Worm (Caenorhabditis elegans) whole organism, late embryonic: ENCODE data around the gene cutl-11.
A peak's percentile ranks its signal among the peaks of the same experiment; 100 is the strongest.

Source experiments
- C08G9.2 ChIP-seq: sonication (generic microtip); optimal IDR thresholded peaks from 2 replicates; lab custom pipeline; 2016; ENCODE audit warnings: mild to moderate bottlenecking, missing genetic modification characterization, moderate library complexity, missing compliant biosample characterization
- F13H6.1 ChIP-seq: sonication (generic microtip); optimal IDR thresholded peaks from 2 replicates; lab custom pipeline; 2016; ENCODE audit warnings: missing genetic modification characterization, missing compliant biosample characterization
- K02D7.2 ChIP-seq: sonication (generic microtip); optimal IDR thresholded peaks from 2 replicates; lab custom pipeline; 2017; ENCODE audit warnings: mild to moderate bottlenecking, missing genetic modification characterization, missing compliant biosample characterization
- T23F11.4 ChIP-seq: fragments of 200-800 bp; sonication (Bioruptor generic); optimal IDR thresholded peaks from 2 replicates; lab custom pipeline; 2018; ENCODE audit warnings: mild to moderate bottlenecking, missing genetic modification characterization, missing compliant biosample characterization
- ceh-14 ChIP-seq: sonication (generic microtip); optimal IDR thresholded peaks from 2 replicates; lab custom pipeline; 2016; ENCODE audit warnings: missing genotype, missing genetic modification characterization, missing compliant biosample characterization
- ceh-22 ChIP-seq: sonication (generic microtip); optimal IDR thresholded peaks from 2 replicates; lab custom pipeline; 2017; ENCODE audit warnings: missing biosample characterization, missing genetic modification characterization
- ceh-31 ChIP-seq: sonication (generic microtip); optimal IDR thresholded peaks from 2 replicates; lab custom pipeline; 2016; ENCODE audit warnings: missing genetic modification characterization, missing compliant biosample characterization
- ceh-34 ChIP-seq: sonication (generic microtip); optimal IDR thresholded peaks from 2 replicates; lab custom pipeline; 2016; ENCODE audit warnings: mild to moderate bottlenecking, missing genetic modification characterization, missing compliant biosample characterization
- ceh-48 ChIP-seq: sonication (generic microtip); optimal IDR thresholded peaks from 2 replicates; lab custom pipeline; 2016; ENCODE audit warnings: missing genetic modification characterization, inconsistent platforms, missing compliant biosample characterization
- ceh-6 ChIP-seq: fragments of 200-800 bp; sonication (Bioruptor generic); optimal IDR thresholded peaks from 2 replicates; lab custom pipeline; 2018; ENCODE audit warnings: mild to moderate bottlenecking, missing genetic modification characterization, missing compliant biosample characterization
- elt-2 ChIP-seq: sonication (generic microtip); optimal IDR thresholded peaks from 2 replicates; lab custom pipeline; 2016; ENCODE audit warnings: missing genetic modification reagents, missing genetic modification characterization, missing compliant biosample characterization
- eyg-1 ChIP-seq: sonication (generic microtip); optimal IDR thresholded peaks from 2 replicates; lab custom pipeline; 2016; ENCODE audit warnings: missing genotype, missing genetic modification characterization, missing compliant biosample characterization
- fax-1 ChIP-seq: sonication (generic microtip); optimal IDR thresholded peaks from 2 replicates; lab custom pipeline; 2016; ENCODE audit warnings: missing genotype, missing genetic modification characterization, missing compliant biosample characterization
- fkh-10 ChIP-seq: fragments of 150-350 bp; optimal IDR thresholded peaks from 2 replicates; lab custom pipeline; 2014; ENCODE audit warnings: missing biosample characterization, missing genetic modification reagents, missing genetic modification characterization
- gmeb-2 ChIP-seq: sonication (generic microtip); optimal IDR thresholded peaks from 2 replicates; lab custom pipeline; 2016; ENCODE audit warnings: missing genetic modification characterization, inconsistent platforms, missing compliant biosample characterization
- hlh-30 ChIP-seq: sonication (generic microtip); optimal IDR thresholded peaks from 2 replicates; lab custom pipeline; 2017; ENCODE audit warnings: antibody characterized with exemption, missing genetic modification characterization, missing compliant biosample characterization; ENCODE audit not compliant: insufficient read depth
- lim-6 ChIP-seq: sonication (generic microtip); optimal IDR thresholded peaks from 2 replicates; lab custom pipeline; 2016; ENCODE audit warnings: missing genetic modification characterization, missing compliant biosample characterization
- mec-3 ChIP-seq: sonication (generic microtip); optimal IDR thresholded peaks from 2 replicates; lab custom pipeline; 2016; ENCODE audit warnings: borderline replicate concordance, missing genetic modification characterization, missing compliant biosample characterization
- nfya-1 ChIP-seq: sonication (generic microtip); optimal IDR thresholded peaks from 2 replicates; lab custom pipeline; 2017; ENCODE audit warnings: missing genetic modification characterization, mild to moderate bottlenecking, missing compliant biosample characterization, antibody characterized with exemption, moderate library complexity
- nhr-11 ChIP-seq: fragments of 150-350 bp; optimal IDR thresholded peaks from 2 replicates; lab custom pipeline; 2014; ENCODE audit warnings: missing biosample characterization, missing genetic modification characterization
- nhr-232 ChIP-seq: sonication (generic microtip); optimal IDR thresholded peaks from 2 replicates; lab custom pipeline; 2016; ENCODE audit warnings: missing genetic modification characterization, missing compliant biosample characterization
- odd-2 ChIP-seq: sonication (generic microtip); optimal IDR thresholded peaks from 2 replicates; lab custom pipeline; 2017; ENCODE audit warnings: antibody characterized with exemption, mild to moderate bottlenecking, missing genetic modification characterization, missing compliant biosample characterization
- pag-3 ChIP-seq: sonication (generic microtip); optimal IDR thresholded peaks from 2 replicates; lab custom pipeline; 2016; ENCODE audit warnings: missing compliant biosample characterization, missing genetic modification characterization, borderline replicate concordance
- pha-2 ChIP-seq: sonication (generic microtip); optimal IDR thresholded peaks from 2 replicates; lab custom pipeline; 2017; ENCODE audit warnings: mild to moderate bottlenecking, missing genetic modification characterization, missing compliant biosample characterization
- pros-1 ChIP-seq: fragments of 150-350 bp; optimal IDR thresholded peaks from 2 replicates; lab custom pipeline; 2014; ENCODE audit warnings: missing biosample characterization, missing genetic modification reagents, missing genetic modification characterization
- sdc-2 ChIP-seq: sonication (generic microtip); optimal IDR thresholded peaks from 2 replicates; lab custom pipeline; 2016; ENCODE audit warnings: missing genotype, missing genetic modification characterization, missing compliant biosample characterization
- tbx-2 ChIP-seq: sonication (generic microtip); optimal IDR thresholded peaks from 2 replicates; lab custom pipeline; 2016; ENCODE audit warnings: missing genetic modification characterization, missing compliant biosample characterization
- unc-3 ChIP-seq, 2 experiments: fragments of 200-800 bp in 1 of 2; sonication (Bioruptor generic) in 1 of 2; sonication (generic microtip) in 1 of 2; conservative IDR thresholded peaks in 1 of 2; optimal IDR thresholded peaks in 1 of 2; 2 replicates each; pipeline versions ENCODE4 v1.3.6 to Lab custom; 2016 to 2022; ENCODE audit warnings: missing compliant biosample characterization in 2 of 2, missing genetic modification characterization in 2 of 2, missing genetic modification reagents in 1 of 2
- unc-42 ChIP-seq: sonication (generic microtip); optimal IDR thresholded peaks from 2 replicates; lab custom pipeline; 2016; ENCODE audit warnings: missing genotype, missing genetic modification characterization, missing compliant biosample characterization
- zip-5 ChIP-seq: sonication (generic microtip); optimal IDR thresholded peaks from 2 replicates; lab custom pipeline; 2016; ENCODE audit warnings: missing genetic modification characterization, missing compliant biosample characterization

Gene cutl-11

ce11 chrX:11621997-11622396, 28.7 kb downstream of the cutl-11 start, which contains the start of gene sto-3:
sto-3 (minus strand) TSS chrX:11622097.
- no peak for TF ChIP-seq hlh-30 (tag; lab: Kevin White, UChicago)
- TF ChIP-seq lim-6 = no peak
- TF ChIP-seq ceh-14 = no peak
- TF ChIP-seq F13H6.1 (tag; lab: Kevin White, UChicago) = no peak

ce11 chrX:11617387-11617786, 33.3 kb downstream of the cutl-11 start, which contains the start of gene F52D10.4:
F52D10.4 (plus strand) TSS chrX:11617470.
- no peak for TF ChIP-seq ceh-48 (tag; lab: Kevin White, UChicago)
- no peak for TF ChIP-seq ceh-22
- TF ChIP-seq lim-6 = no peak

ce11 chrX:11608110-11608759, 42.4 kb downstream of the cutl-11 start:
- TF ChIP-seq nhr-232 (tag; lab: Kevin White, UChicago) = no peak
- TF ChIP-seq mec-3 (tag; lab: Kevin White, UChicago) = no peak
- TF ChIP-seq F13H6.1 (tag; lab: Kevin White, UChicago) = no peak
- TF ChIP-seq gmeb-2 = no peak
- TF ChIP-seq fax-1 = no peak
- peak; percentile 31 for TF ChIP-seq tbx-2 (tag; lab: Kevin White, UChicago)
- no peak for TF ChIP-seq elt-2 (tag; lab: Kevin White, UChicago)
- no peak for TF ChIP-seq fkh-10 (GFP tag; lab: Kevin White, UChicago)
- peak; percentile 83 for TF ChIP-seq unc-42
- TF ChIP-seq ceh-22 = no peak
- no peak for TF ChIP-seq odd-2 (tag; lab: Kevin White, UChicago)
- no peak for TF ChIP-seq unc-3 (GFP tag; conservative IDR thresholded peaks at IDR 0.05; lab: Robert Waterston, UW)
- TF ChIP-seq unc-3 (tag; optimal IDR thresholded peaks at IDR 0.05; lab: Kevin White, UChicago) = no peak
- TF ChIP-seq pros-1 (tag; lab: Kevin White, UChicago) = peak; percentile 39
- TF ChIP-seq ceh-34 (tag; lab: Kevin White, UChicago) = no peak
- TF ChIP-seq ceh-6 (GFP tag; lab: Kevin White, UChicago) = no peak
- peak; percentile 40 for TF ChIP-seq nfya-1 (tag; lab: Kevin White, UChicago)
- TF ChIP-seq sdc-2 = no peak
- no peak for TF ChIP-seq pha-2 (tag; lab: Kevin White, UChicago)
- TF ChIP-seq lim-6 = no peak

- TF ChIP-seq nhr-11 = no peak
- TF ChIP-seq ceh-31 (tag; lab: Kevin White, UChicago) = peak; percentile 26
- TF ChIP-seq unc-42 = peak; percentile 14
Measured at ce11 chrX:11607500-11607823, 43.2 kb downstream of the cutl-11 start.

ce11 chrX:11606815-11607499, 43.7 kb downstream of the cutl-11 start:
- TF ChIP-seq eyg-1 = no peak
- no peak for TF ChIP-seq unc-42
- TF ChIP-seq fkh-10 (GFP tag; lab: Kevin White, UChicago) = no peak
- TF ChIP-seq pag-3 = no peak
- no peak for TF ChIP-seq mec-3 (tag; lab: Kevin White, UChicago)
- no peak for TF ChIP-seq zip-5
- no peak for TF ChIP-seq nhr-232 (tag; lab: Kevin White, UChicago)
- no peak for TF ChIP-seq gmeb-2
- TF ChIP-seq T23F11.4 = no peak
- TF ChIP-seq C08G9.2 = no peak
- TF ChIP-seq K02D7.2 (tag; lab: Kevin White, UChicago) = no peak
